Fruit fly (Drosophila melanogaster) whole organism, pupa: ENCODE measurements around the gene CG13999.

Experiments used
- CG10348 ChIP-seq: fragments of 200-800 bp; sonication (Bioruptor generic); IDR thresholded peaks from 2 replicates; pipeline ENCODE4 v1.3.6; 2022; ENCODE audit warnings: missing biosample characterization, missing genetic modification characterization
- CG12605 ChIP-seq: fragments of 200-800 bp; sonication (Bioruptor generic); IDR thresholded peaks from 2 replicates; pipeline ENCODE4 v1.3.6; 2022; ENCODE audit warnings: missing biosample characterization, missing genetic modification characterization
- CG13204 ChIP-seq: fragments of 200-800 bp; sonication (Bioruptor generic); optimal IDR thresholded peaks from 2 replicates; lab custom pipeline; 2018; ENCODE audit warnings: missing biosample characterization, mild to moderate bottlenecking, missing genetic modification characterization, moderate library complexity
- CG14655 ChIP-seq: fragments of 200-800 bp; sonication (Bioruptor generic); optimal IDR thresholded peaks from 3 replicates; lab custom pipeline; 2017; ENCODE audit warnings: mild to moderate bottlenecking, missing biosample characterization, missing genetic modification reagents, missing genetic modification characterization
- CG15710 ChIP-seq: fragments of 200-800 bp; sonication (Bioruptor generic); optimal IDR thresholded peaks from 2 replicates; lab custom pipeline; 2018; ENCODE audit warnings: missing biosample characterization, mild to moderate bottlenecking, missing genetic modification characterization, moderate library complexity
- CG17806 ChIP-seq: fragments of 200-800 bp; sonication (Bioruptor generic); optimal IDR thresholded peaks from 2 replicates; lab custom pipeline; 2018; ENCODE audit warnings: missing biosample characterization, mild to moderate bottlenecking, missing genetic modification characterization, moderate library complexity
- CG32121 ChIP-seq: fragments of 200-800 bp; sonication (Bioruptor generic); IDR thresholded peaks from 2 replicates; pipeline ENCODE4 v1.3.6; 2022; ENCODE audit warnings: missing biosample characterization, missing genetic modification characterization
- CG34367 ChIP-seq: fragments of 200-800 bp; sonication (Bioruptor generic); optimal IDR thresholded peaks from 2 replicates; lab custom pipeline; 2018; ENCODE audit warnings: missing biosample characterization, mild to moderate bottlenecking, missing genetic modification characterization
- CG4496 ChIP-seq: fragments of 200-800 bp; sonication (Bioruptor generic); IDR thresholded peaks from 3 replicates; pipeline ENCODE4 v1.3.6; 2022; ENCODE audit warnings: missing biosample characterization, missing genetic modification characterization
- CG8159 ChIP-seq: fragments of 200-800 bp; sonication (Bioruptor generic); optimal IDR thresholded peaks from 3 replicates; lab custom pipeline; 2018; ENCODE audit warnings: missing biosample characterization, mild to moderate bottlenecking, missing genetic modification characterization, moderate library complexity
- CG8301 ChIP-seq: fragments of 200-800 bp; sonication (Bioruptor generic); optimal IDR thresholded peaks from 2 replicates; lab custom pipeline; 2018; ENCODE audit warnings: missing biosample characterization, mild to moderate bottlenecking, missing genetic modification characterization
- CG9948 ChIP-seq: fragments of 200-800 bp; sonication (Bioruptor generic); optimal IDR thresholded peaks from 2 replicates; lab custom pipeline; 2018; ENCODE audit warnings: missing biosample characterization, mild to moderate bottlenecking, missing genetic modification characterization, moderate library complexity
- D1 ChIP-seq: fragments of 200-800 bp; sonication (Bioruptor generic); optimal IDR thresholded peaks from 2 replicates; lab custom pipeline; 2018; ENCODE audit warnings: missing biosample characterization, mild to moderate bottlenecking, missing genetic modification characterization, moderate library complexity
- EcR ChIP-seq: fragments of 200-800 bp; sonication (Bioruptor generic); optimal IDR thresholded peaks from 3 replicates; lab custom pipeline; 2019; ENCODE audit warnings: missing biosample characterization, missing genetic modification characterization, mild to moderate bottlenecking, moderate library complexity, missing genetic modification reagents
- Ets98B ChIP-seq: fragments of 200-800 bp; sonication (Bioruptor generic); IDR thresholded peaks from 2 replicates; pipeline ENCODE4 v1.3.6; 2022; ENCODE audit warnings: missing biosample characterization, missing genetic modification characterization
- Pif1A ChIP-seq: fragments of 200-800 bp; sonication (Bioruptor generic); optimal IDR thresholded peaks from 3 replicates; lab custom pipeline; 2016; ENCODE audit warnings: missing biosample characterization, missing genetic modification characterization
- Pif1B ChIP-seq: fragments of 200-800 bp; sonication (Bioruptor generic); optimal IDR thresholded peaks from 3 replicates; lab custom pipeline; 2016; ENCODE audit warnings: missing biosample characterization, missing genetic modification characterization
- Snoo ChIP-seq: fragments of 200-800 bp; sonication (Bioruptor generic); optimal IDR thresholded peaks from 3 replicates; lab custom pipeline; 2017; ENCODE audit warnings: missing biosample characterization, mild to moderate bottlenecking, missing genetic modification characterization, inconsistent platforms
- fd96Ca ChIP-seq: fragments of 200-800 bp; sonication (Bioruptor generic); IDR thresholded peaks from 3 replicates; pipeline ENCODE4 v1.3.6; 2022; ENCODE audit warnings: missing biosample characterization, missing genetic modification characterization
- gl ChIP-seq: fragments of 200-800 bp; sonication (Bioruptor generic); optimal IDR thresholded peaks from 2 replicates; lab custom pipeline; 2018; ENCODE audit warnings: missing biosample characterization, mild to moderate bottlenecking, missing genetic modification characterization
- rn ChIP-seq: fragments of 200-800 bp; sonication (Bioruptor generic); IDR thresholded peaks from 2 replicates; pipeline ENCODE4 v1.3.6; 2022; ENCODE audit warnings: missing biosample characterization, missing genetic modification characterization

CG13999 gene

dm6 chr2L:5963251-5963650 is 7.0 kb upstream of the CG13999 start:
- TF ChIP-seq Pif1A (GFP tag; lab: Kevin White, UChicago) (no peak), CG17806 (tag; lab: Kevin White, UChicago) (no peak), CG12605 (no peak), Pif1B (no peak), CG9948 (tag; lab: Kevin White, UChicago) (no peak), EcR (GFP tag; lab: Kevin White, UChicago) (no peak), gl (tag; lab: Kevin White, UChicago) (no peak), Snoo (tag; lab: Kevin White, UChicago) (no peak), CG32121 (GFP tag; lab: Robert Waterston, UW) (no peak), fd96Ca (GFP tag; lab: Robert Waterston, UW) (no peak), CG10348 (GFP tag; lab: Robert Waterston, UW) (no peak), CG13204 (GFP tag; lab: Kevin White, UChicago) (no peak), CG8301 (tag; lab: Kevin White, UChicago) (no peak), rn (GFP tag; lab: Robert Waterston, UW) (no peak), CG4496 (GFP tag; lab: Robert Waterston, UW) (no peak), Ets98B (no peak), CG15710 (tag; lab: Kevin White, UChicago) (no peak)

DNA sequence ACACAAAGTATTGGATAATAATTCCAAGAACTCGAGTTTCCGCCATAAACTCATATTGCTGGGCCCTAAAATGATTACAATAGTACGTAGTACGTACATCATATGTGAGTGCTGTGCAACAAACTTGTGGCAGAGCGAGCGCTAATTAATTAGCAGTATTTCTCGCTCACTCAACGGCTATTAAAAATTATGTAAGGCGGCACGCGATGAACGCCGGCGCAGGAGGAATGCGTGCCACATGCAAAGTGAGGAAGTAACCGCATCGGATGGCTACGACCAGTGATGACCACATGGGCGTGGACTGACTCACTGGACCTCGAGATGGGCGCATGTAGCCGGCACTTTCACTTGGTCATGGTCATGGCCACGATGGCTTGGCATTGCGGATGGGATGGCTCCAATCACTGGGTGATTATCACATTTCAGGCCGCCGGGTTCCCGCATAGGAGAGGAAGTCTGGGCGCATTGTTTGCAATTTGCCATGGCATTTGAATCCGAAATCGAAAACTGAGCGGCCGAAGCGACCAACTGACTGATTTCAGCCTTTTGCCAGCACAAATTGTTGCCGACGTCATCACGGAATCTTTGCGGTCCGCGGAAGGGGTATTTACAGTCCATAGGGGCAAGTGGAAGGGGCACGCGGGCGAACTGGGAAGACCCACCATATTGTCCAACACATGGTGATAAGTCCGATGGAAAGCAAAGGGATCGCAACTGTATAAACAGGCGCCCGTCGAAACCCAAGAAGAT is 5.1 kb upstream of the CG13999 start:
- no peak for TF ChIP-seq Pif1A (GFP tag; lab: Kevin White, UChicago)
- TF ChIP-seq Pif1B: no peak
- TF ChIP-seq, all 21 proteins: peak for 0

- no peak for TF ChIP-seq fd96Ca (GFP tag; lab: Robert Waterston, UW)
- no peak for TF ChIP-seq CG32121 (GFP tag; lab: Robert Waterston, UW)
- TF ChIP-seq CG14655 (GFP tag; lab: Kevin White, UChicago): no peak
- TF ChIP-seq CG34367 (tag; lab: Kevin White, UChicago): no peak
- no peak for TF ChIP-seq rn (GFP tag; lab: Robert Waterston, UW)
- TF ChIP-seq Snoo (tag; lab: Kevin White, UChicago): no peak
- no peak for TF ChIP-seq Pif1B
- TF ChIP-seq D1 (tag; lab: Kevin White, UChicago): no peak
- TF ChIP-seq Pif1A (GFP tag; lab: Kevin White, UChicago): no peak
- TF ChIP-seq CG4496 (GFP tag; lab: Robert Waterston, UW): no peak
- no peak for TF ChIP-seq gl (tag; lab: Kevin White, UChicago)
- TF ChIP-seq CG9948 (tag; lab: Kevin White, UChicago): no peak
- TF ChIP-seq CG15710 (tag; lab: Kevin White, UChicago): no peak
- TF ChIP-seq CG8159: no peak
- no peak for TF ChIP-seq CG12605
- TF ChIP-seq Ets98B: no peak
- no peak for TF ChIP-seq CG8301 (tag; lab: Kevin White, UChicago)
- no peak for TF ChIP-seq EcR (GFP tag; lab: Kevin White, UChicago)
- TF ChIP-seq CG17806 (tag; lab: Kevin White, UChicago): no peak
- TF ChIP-seq, all 21 proteins: peak for 0
These were observed 3.8 kb upstream of the CG13999 start, which contains the start of gene Vm26Aa for dm6 chr2L:5959863-5960658. Gene Vm26Aa, minus strand, starts transcription at chr2L:5960340.

- TF ChIP-seq CG8159: no peak
- no peak for TF ChIP-seq CG14655 (GFP tag; lab: Kevin White, UChicago)
- no peak for TF ChIP-seq Pif1B
- TF ChIP-seq CG34367 (tag; lab: Kevin White, UChicago): no peak
- no peak for TF ChIP-seq CG15710 (tag; lab: Kevin White, UChicago)
- no peak for TF ChIP-seq CG4496 (GFP tag; lab: Robert Waterston, UW)
- TF ChIP-seq CG12605: no peak
- no peak for TF ChIP-seq CG32121 (GFP tag; lab: Robert Waterston, UW)
- no peak for TF ChIP-seq Pif1A (GFP tag; lab: Kevin White, UChicago)
- no peak for TF ChIP-seq rn (GFP tag; lab: Robert Waterston, UW)
- no peak for TF ChIP-seq CG9948 (tag; lab: Kevin White, UChicago)
- TF ChIP-seq CG8301 (tag; lab: Kevin White, UChicago): no peak
- no peak for TF ChIP-seq EcR (GFP tag; lab: Kevin White, UChicago)
These were observed 2.4 kb upstream of the CG13999 start, which contains the start of gene Vm26Ac for dm6 chr2L:5958581-5959177. Gene Vm26Ac, minus strand, starts transcription at chr2L:5958631.

- no peak for TF ChIP-seq D1 (tag; lab: Kevin White, UChicago)
- no peak for TF ChIP-seq fd96Ca (GFP tag; lab: Robert Waterston, UW)
- no peak for TF ChIP-seq EcR (GFP tag; lab: Kevin White, UChicago)
These were observed 440 bp upstream of the CG13999 start, which contains the start of the genes CG13998 and Vm26Ab for dm6 chr2L:5956706-5957105. Gene CG13998, minus strand, starts transcription at chr2L:5956819. Gene Vm26Ab, plus strand, starts transcription at chr2L:5957004.
